Fruit fly (Drosophila melanogaster): Measurements from ENCODE around the gene CG13992.

Gene CG13992

dm6 chr2L:5967702-5968616, at the start of gene CG13992, which contains the start of gene Ucp4C:
Gene CG13992, minus strand, starts transcription at chr2L:5967752.
Gene Ucp4C, plus strand, starts transcription at chr2L:5968566.
- TF ChIP-seq ttk (optimal IDR thresholded peaks at IDR 0.05) = no peak
- no peak for TF ChIP-seq Myc (optimal IDR thresholded peaks at IDR 0.05)
- TF ChIP-seq h (optimal IDR thresholded peaks at IDR 0.05) = no peak
- TF ChIP-seq insv (optimal IDR thresholded peaks at IDR 0.05) = no peak
- no peak for TF ChIP-seq psq (optimal IDR thresholded peaks at IDR 0.05)
- TF ChIP-seq Sin3A (optimal IDR thresholded peaks at IDR 0.05) = no peak

dm6 chr2L:6013071-6013417, 45.5 kb upstream of the CG13992 start:
- no peak for TF ChIP-seq Myc (optimal IDR thresholded peaks at IDR 0.05)
- TF ChIP-seq ttk (optimal IDR thresholded peaks at IDR 0.05) = no peak
- no peak for TF ChIP-seq psq (optimal IDR thresholded peaks at IDR 0.05)
- no peak for TF ChIP-seq h (optimal IDR thresholded peaks at IDR 0.05)
- no peak for TF ChIP-seq insv (optimal IDR thresholded peaks at IDR 0.05)
- TF ChIP-seq Sin3A (optimal IDR thresholded peaks at IDR 0.05) = no peak

- TF ChIP-seq ttk (optimal IDR thresholded peaks at IDR 0.05) (no peak), insv (optimal IDR thresholded peaks at IDR 0.05) (no peak), psq (optimal IDR thresholded peaks at IDR 0.05) (no peak), Sin3A (optimal IDR thresholded peaks at IDR 0.05) (no peak), h (optimal IDR thresholded peaks at IDR 0.05) (no peak), Myc (optimal IDR thresholded peaks at IDR 0.05) (no peak)
Measured at dm6 chr2L:6012303-6013070, 44.9 kb upstream of the CG13992 start, which contains the start of gene CG9098. Gene CG9098, minus strand, starts transcription at chr2L:6012338.

dm6 chr2L:6006508-6007232, 39.1 kb upstream of the CG13992 start, which contains the start of gene Gal:
Gene Gal, minus strand, starts transcription at chr2L:6006827.
- TF ChIP-seq h (optimal IDR thresholded peaks at IDR 0.05) = no peak
- TF ChIP-seq ttk (optimal IDR thresholded peaks at IDR 0.05) = no peak
- no peak for TF ChIP-seq Sin3A (optimal IDR thresholded peaks at IDR 0.05)
- no peak for TF ChIP-seq insv (optimal IDR thresholded peaks at IDR 0.05)
- no peak for TF ChIP-seq psq (optimal IDR thresholded peaks at IDR 0.05)
- TF ChIP-seq Myc (optimal IDR thresholded peaks at IDR 0.05) = no peak

- TF ChIP-seq h (optimal IDR thresholded peaks at IDR 0.05) (no peak), ttk (optimal IDR thresholded peaks at IDR 0.05) (no peak)
Measured at dm6 chr2L:6000065-6000464, 32.5 kb upstream of the CG13992 start, which contains the start of gene Tsp26A. Gene Tsp26A, plus strand, starts transcription at chr2L:6000228.

- no peak for TF ChIP-seq Myc (optimal IDR thresholded peaks at IDR 0.05)
- no peak for TF ChIP-seq psq (optimal IDR thresholded peaks at IDR 0.05)
- TF ChIP-seq Sin3A (optimal IDR thresholded peaks at IDR 0.05) = no peak
- TF ChIP-seq ttk (optimal IDR thresholded peaks at IDR 0.05) = no peak
- TF ChIP-seq insv (optimal IDR thresholded peaks at IDR 0.05) = no peak
- TF ChIP-seq h (optimal IDR thresholded peaks at IDR 0.05) = no peak
Measured at dm6 chr2L:5999247-5999646, 31.7 kb upstream of the CG13992 start, which contains the start of gene Kdm5. Gene Kdm5, minus strand, starts transcription at chr2L:5999501.

dm6 chr2L:5998383-5998782, 30.8 kb upstream of the CG13992 start:
- TF ChIP-seq insv (optimal IDR thresholded peaks at IDR 0.05) = no peak
- TF ChIP-seq Myc (optimal IDR thresholded peaks at IDR 0.05) = no peak
- no peak for TF ChIP-seq ttk (optimal IDR thresholded peaks at IDR 0.05)

dm6 chr2L:5997609-5998229, 30.2 kb upstream of the CG13992 start:
- no peak for TF ChIP-seq insv (optimal IDR thresholded peaks at IDR 0.05)
- TF ChIP-seq ttk (optimal IDR thresholded peaks at IDR 0.05) = no peak
- TF ChIP-seq Sin3A (optimal IDR thresholded peaks at IDR 0.05) = no peak
- TF ChIP-seq h (optimal IDR thresholded peaks at IDR 0.05) = no peak
- no peak for TF ChIP-seq Myc (optimal IDR thresholded peaks at IDR 0.05)

dm6 chr2L:5990447-5990846, 22.9 kb upstream of the CG13992 start:
- no peak for TF ChIP-seq h (optimal IDR thresholded peaks at IDR 0.05)
- TF ChIP-seq Sin3A (optimal IDR thresholded peaks at IDR 0.05) = no peak
- no peak for TF ChIP-seq Myc (optimal IDR thresholded peaks at IDR 0.05)
- TF ChIP-seq psq (optimal IDR thresholded peaks at IDR 0.05) = no peak
- no peak for TF ChIP-seq insv (optimal IDR thresholded peaks at IDR 0.05)
- TF ChIP-seq ttk (optimal IDR thresholded peaks at IDR 0.05) = no peak

- no peak for TF ChIP-seq Sin3A (optimal IDR thresholded peaks at IDR 0.05)
- TF ChIP-seq ttk (optimal IDR thresholded peaks at IDR 0.05) = no peak
- TF ChIP-seq h (optimal IDR thresholded peaks at IDR 0.05) = no peak
- TF ChIP-seq insv (optimal IDR thresholded peaks at IDR 0.05) = no peak
- no peak for TF ChIP-seq Myc (optimal IDR thresholded peaks at IDR 0.05)
- no peak for TF ChIP-seq psq (optimal IDR thresholded peaks at IDR 0.05)
Measured at dm6 chr2L:5988115-5989092, 20.9 kb upstream of the CG13992 start.

Data from Kc167 (cell line).